Worm (Caenorhabditis elegans) whole organism, mixed stage, embryonic: Measurements from ENCODE around the gene F13H10.6.

Experiments used
- lsy-2 ChIP-seq: fragments of 150-350 bp; optimal IDR thresholded peaks from 2 replicates; lab custom pipeline; 2014; ENCODE audit warnings: missing biosample characterization, missing genetic modification characterization
- nhr-76 ChIP-seq: sonication (generic microtip); optimal IDR thresholded peaks from 2 replicates; lab custom pipeline; 2017; ENCODE audit warnings: missing biosample characterization, missing genetic modification characterization
- unc-62 ChIP-seq: fragments of 150-350 bp; optimal IDR thresholded peaks from 2 replicates; lab custom pipeline; 2014; ENCODE audit warnings: missing biosample characterization, missing genetic modification reagents, missing genetic modification characterization

ce11 chrIV:10970333-10970732, 38.8 kb upstream of the F13H10.6 start:
- TF ChIP-seq unc-62 (no peak), nhr-76 (no peak), lsy-2 (tag; lab: Kevin White, UChicago) (no peak)
